Fruit fly (Drosophila melanogaster) whole organism, prepupa: ENCODE results near the gene CG13071.

Source experiments
- CG10631 ChIP-seq: fragments of 200-800 bp; sonication (Bioruptor generic); optimal IDR thresholded peaks from 2 replicates; lab custom pipeline; 2016; ENCODE audit warnings: missing biosample characterization, missing genetic modification characterization
- CG10669 ChIP-seq: fragments of 200-800 bp; sonication (Bioruptor generic); optimal IDR thresholded peaks from 3 replicates; lab custom pipeline; 2018; ENCODE audit warnings: missing biosample characterization, mild to moderate bottlenecking, missing genetic modification characterization, moderate library complexity
- CG11902 ChIP-seq: fragments of 200-800 bp; sonication (Bioruptor generic); optimal IDR thresholded peaks from 3 replicates; lab custom pipeline; 2016; ENCODE audit warnings: missing biosample characterization, missing genetic modification characterization
- CG15336 ChIP-seq: fragments of 200-800 bp; sonication (Bioruptor generic); IDR thresholded peaks from 2 replicates; pipeline ENCODE4 v1.3.6; 2022; ENCODE audit warnings: missing biosample characterization, missing genetic modification characterization
- CG1621 ChIP-seq: fragments of 200-800 bp; sonication (Bioruptor generic); optimal IDR thresholded peaks from 3 replicates; lab custom pipeline; 2018; ENCODE audit warnings: missing biosample characterization, mild to moderate bottlenecking, missing genetic modification characterization
- CG16779 ChIP-seq: fragments of 200-800 bp; sonication (Bioruptor generic); optimal IDR thresholded peaks from 3 replicates; lab custom pipeline; 2017; ENCODE audit warnings: missing biosample characterization, mild to moderate bottlenecking, missing genetic modification characterization
- CG3032 ChIP-seq: fragments of 200-800 bp; optimal IDR thresholded peaks from 2 replicates; lab custom pipeline; 2019; ENCODE audit warnings: missing biosample characterization, mild to moderate bottlenecking, missing genetic modification characterization, moderate library complexity
- CG31627 ChIP-seq: fragments of 200-800 bp; sonication (Bioruptor generic); optimal IDR thresholded peaks from 3 replicates; lab custom pipeline; 2016; ENCODE audit warnings: missing biosample characterization, missing genetic modification characterization
- CG32006 ChIP-seq: fragments of 200-800 bp; sonication (Bioruptor generic); optimal IDR thresholded peaks from 3 replicates; lab custom pipeline; 2017; ENCODE audit warnings: missing biosample characterization, mild to moderate bottlenecking, missing genetic modification characterization
- CG34406 ChIP-seq: fragments of 200-800 bp; sonication (Bioruptor generic); optimal IDR thresholded peaks from 3 replicates; lab custom pipeline; 2016; ENCODE audit warnings: missing biosample characterization, missing genetic modification characterization
- CG3919 ChIP-seq: fragments of 200-800 bp; sonication (Bioruptor generic); optimal IDR thresholded peaks from 3 replicates; lab custom pipeline; 2016; ENCODE audit warnings: missing biosample characterization, missing genetic modification characterization
- CG4318 ChIP-seq: fragments of 200-800 bp; sonication (Bioruptor generic); optimal IDR thresholded peaks from 3 replicates; lab custom pipeline; 2017; ENCODE audit warnings: missing biosample characterization, mild to moderate bottlenecking, missing genetic modification characterization
- CG6276 ChIP-seq: fragments of 200-800 bp; sonication (Bioruptor generic); optimal IDR thresholded peaks from 2 replicates; lab custom pipeline; 2017; ENCODE audit warnings: missing biosample characterization, mild to moderate bottlenecking, missing genetic modification characterization
- CG6792 ChIP-seq: fragments of 200-800 bp; sonication (Bioruptor generic); optimal IDR thresholded peaks from 3 replicates; lab custom pipeline; 2016; ENCODE audit warnings: missing biosample characterization, missing genetic modification characterization
- CG6808 ChIP-seq: fragments of 200-800 bp; sonication (Bioruptor generic); optimal IDR thresholded peaks from 3 replicates; lab custom pipeline; 2017; ENCODE audit warnings: missing biosample characterization, missing genetic modification characterization, mild to moderate bottlenecking, moderate library complexity, missing genetic modification reagents
- CG6854 ChIP-seq: fragments of 200-800 bp; sonication (Bioruptor generic); optimal IDR thresholded peaks from 2 replicates; lab custom pipeline; 2017; ENCODE audit warnings: missing biosample characterization, mild to moderate bottlenecking, missing genetic modification characterization
- CG7368 ChIP-seq: fragments of 200-800 bp; sonication (Bioruptor generic); optimal IDR thresholded peaks from 3 replicates; lab custom pipeline; 2016; ENCODE audit warnings: missing biosample characterization, missing genetic modification characterization
- CG8119 ChIP-seq: fragments of 200-800 bp; sonication (Bioruptor generic); IDR thresholded peaks from 3 replicates; pipeline ENCODE4 v1.3.6; 2022; ENCODE audit warnings: missing biosample characterization, missing genetic modification characterization
- CG8319 ChIP-seq: fragments of 200-800 bp; sonication (Bioruptor generic); optimal IDR thresholded peaks from 3 replicates; lab custom pipeline; 2016; ENCODE audit warnings: missing biosample characterization, missing genetic modification characterization
- CG8632 ChIP-seq: fragments of 200-800 bp; sonication (Bioruptor generic); optimal IDR thresholded peaks from 3 replicates; lab custom pipeline; 2016; ENCODE audit warnings: missing biosample characterization, missing genetic modification characterization
- CG9139 ChIP-seq: fragments of 200-800 bp; sonication (Bioruptor generic); optimal IDR thresholded peaks from 3 replicates; lab custom pipeline; 2017; ENCODE audit warnings: missing biosample characterization, mild to moderate bottlenecking, missing genetic modification characterization
- Eip78C ChIP-seq: fragments of 200-800 bp; sonication (Bioruptor generic); peaks from one replicate; lab custom pipeline; 2016; ENCODE audit warnings: missing biosample characterization, missing genetic modification characterization
- Eip93F ChIP-seq: fragments of 200-800 bp; sonication (Bioruptor generic); optimal IDR thresholded peaks from 2 replicates; lab custom pipeline; 2016; ENCODE audit warnings: missing biosample characterization, mild to moderate bottlenecking, missing genetic modification characterization
- Ets21C ChIP-seq: fragments of 200-800 bp; sonication (Bioruptor generic); optimal IDR thresholded peaks from 3 replicates; lab custom pipeline; 2016; ENCODE audit warnings: missing biosample characterization, missing genetic modification characterization
- Ets96B ChIP-seq: fragments of 200-800 bp; optimal IDR thresholded peaks from 2 replicates; lab custom pipeline; 2019; ENCODE audit warnings: missing biosample characterization, mild to moderate bottlenecking, missing genetic modification characterization, moderate library complexity
- Hr38 ChIP-seq: sonication (Bioruptor generic); optimal IDR thresholded peaks from 2 replicates; lab custom pipeline; 2016; ENCODE audit warnings: missing biosample characterization, missing genetic modification characterization
- Hr4 ChIP-seq: fragments of 200-800 bp; sonication (Bioruptor generic); optimal IDR thresholded peaks from 3 replicates; lab custom pipeline; 2016; ENCODE audit warnings: missing biosample characterization, missing genetic modification characterization
- Lpt ChIP-seq: fragments of 200-800 bp; sonication (Bioruptor generic); optimal IDR thresholded peaks from 3 replicates; lab custom pipeline; 2016; ENCODE audit warnings: missing biosample characterization, missing genetic modification characterization
- Smox ChIP-seq: fragments of 200-800 bp; sonication (Bioruptor generic); optimal IDR thresholded peaks from 3 replicates; lab custom pipeline; 2016; ENCODE audit warnings: missing biosample characterization, missing genetic modification characterization
- Sox14 ChIP-seq: fragments of 200-800 bp; sonication (Bioruptor generic); optimal IDR thresholded peaks from 3 replicates; lab custom pipeline; 2016; ENCODE audit warnings: missing biosample characterization, missing genetic modification characterization
- Sox15 ChIP-seq: fragments of 200-800 bp; sonication (Bioruptor generic); optimal IDR thresholded peaks from 3 replicates; lab custom pipeline; 2016; ENCODE audit warnings: missing biosample characterization, missing genetic modification characterization
- achi ChIP-seq: fragments of 200-800 bp; sonication (Bioruptor generic); optimal IDR thresholded peaks from 3 replicates; lab custom pipeline; 2016; ENCODE audit warnings: missing biosample characterization, missing genetic modification characterization
- acj6 ChIP-seq: fragments of 200-800 bp; sonication (Bioruptor generic); optimal IDR thresholded peaks from 3 replicates; lab custom pipeline; 2016; ENCODE audit warnings: missing biosample characterization, missing genetic modification characterization
- cyc ChIP-seq: fragments of 200-800 bp; sonication (Bioruptor generic); optimal IDR thresholded peaks from 3 replicates; lab custom pipeline; 2016; ENCODE audit warnings: missing biosample characterization, missing genetic modification characterization
- dsx ChIP-seq: fragments of 200-800 bp; optimal IDR thresholded peaks from 3 replicates; lab custom pipeline; 2019; ENCODE audit warnings: missing biosample characterization, mild to moderate bottlenecking, missing genetic modification characterization, moderate library complexity; ENCODE audit not compliant: poor library complexity, severe bottlenecking
- esn ChIP-seq: fragments of 200-800 bp; sonication (Bioruptor generic); optimal IDR thresholded peaks from 2 replicates; lab custom pipeline; 2016; ENCODE audit warnings: missing biosample characterization, mild to moderate bottlenecking, missing genetic modification characterization, moderate library complexity
- fkh ChIP-seq: fragments of 200-800 bp; sonication (Bioruptor generic); optimal IDR thresholded peaks from 3 replicates; lab custom pipeline; 2017; ENCODE audit warnings: missing biosample characterization, mild to moderate bottlenecking, missing genetic modification characterization, moderate library complexity
- lz ChIP-seq: fragments of 200-800 bp; sonication (Bioruptor generic); optimal IDR thresholded peaks from 3 replicates; lab custom pipeline; 2016; ENCODE audit warnings: missing biosample characterization, missing genetic modification characterization
- spab ChIP-seq: fragments of 200-800 bp; sonication (Bioruptor generic); optimal IDR thresholded peaks from 2 replicates; lab custom pipeline; 2017; ENCODE audit warnings: missing biosample characterization, mild to moderate bottlenecking, missing genetic modification characterization, missing genetic modification reagents
- ss ChIP-seq, 2 experiments: fragments of 200-800 bp; sonication (Bioruptor generic); optimal IDR thresholded peaks; 2 replicates in 1 of 2; 3 replicates in 1 of 2; lab custom pipeline; 2017 to 2018; ENCODE audit warnings: mild to moderate bottlenecking in 2 of 2, missing biosample characterization in 2 of 2, missing genetic modification characterization in 2 of 2, moderate library complexity in 1 of 2
- svp ChIP-seq: fragments of 200-800 bp; sonication (Bioruptor generic); peaks from one replicate; lab custom pipeline; 2016; ENCODE audit warnings: missing biosample characterization, missing genetic modification characterization

The CG13071 gene

DNA sequence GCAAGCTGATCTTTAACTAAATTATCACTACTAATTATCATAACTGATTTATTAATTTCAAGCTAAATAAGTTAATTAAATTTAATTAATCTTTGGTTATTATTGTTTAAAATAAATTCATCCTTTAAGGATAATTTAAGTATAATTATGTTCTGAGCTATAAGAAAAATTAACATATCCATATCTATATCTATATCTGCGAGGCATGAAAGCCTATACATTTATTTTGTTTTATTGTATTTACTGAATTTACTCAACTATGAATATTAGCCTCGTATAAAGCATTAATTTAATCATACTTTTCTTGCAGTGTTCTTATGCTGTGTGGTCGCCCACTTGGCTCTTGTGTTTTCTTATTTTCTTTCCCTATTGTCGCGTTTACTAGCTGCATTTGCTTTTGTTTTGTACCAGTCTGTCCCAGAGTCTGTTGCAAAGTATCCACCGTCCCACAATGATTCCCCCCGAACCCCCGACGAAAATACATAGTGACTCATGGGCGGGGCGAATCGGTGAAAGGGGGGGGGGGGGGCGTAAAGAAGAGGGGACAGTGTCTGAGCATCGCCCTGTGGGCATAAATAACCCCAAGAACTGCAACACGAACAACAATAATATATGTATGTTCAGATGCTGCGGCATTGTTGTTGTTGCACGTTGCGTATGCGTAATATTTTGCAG is 47.9 kb upstream of the CG13071 start (continued):
- TF ChIP-seq CG15336 (GFP tag; lab: Robert Waterston, UW) (peak; percentile 22; the same call in 1 of the 2 replicates), svp (peak; percentile 57), CG6808 (GFP tag; lab: Kevin White, UChicago) (peak; percentile 35), esn (no peak), CG32006 (peak; percentile 15), ss (GFP tag; optimal IDR thresholded peaks at IDR 0.05; lab: Kevin White, UChicago) (peak; percentile 49 to 72), CG8632 (GFP tag; lab: Kevin White, UChicago) (no peak), CG8319 (GFP tag; lab: Kevin White, UChicago) (no peak), CG9139 (GFP tag; lab: Kevin White, UChicago) (peak; percentile 21), CG1621 (tag; lab: Kevin White, UChicago) (peak; percentile 30), CG16779 (tag; lab: Kevin White, UChicago) (no peak)

DNA sequence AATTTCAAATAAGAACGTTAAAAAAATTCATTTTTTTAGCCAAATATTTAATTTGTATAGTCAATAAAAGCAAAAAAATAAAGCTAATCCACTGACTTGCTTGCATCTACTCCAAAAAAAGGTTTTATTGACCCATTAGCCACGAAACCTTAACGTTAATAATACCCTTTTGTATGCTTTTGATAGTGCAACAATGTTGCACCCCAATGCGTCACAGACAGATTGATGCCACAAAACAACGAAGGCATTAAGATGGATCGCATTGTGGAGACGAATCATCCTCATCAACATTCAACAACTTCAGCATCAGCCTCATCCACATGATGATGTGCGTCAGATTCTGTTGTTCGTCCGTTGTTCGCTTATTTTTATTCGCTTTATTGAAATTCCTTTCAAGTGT is 47.1 kb upstream of the CG13071 start:
- TF ChIP-seq dsx (GFP tag; lab: Kevin White, UChicago) (peak; percentile 98), spab (GFP tag; lab: Kevin White, UChicago) (no peak), Eip78C (peak; percentile 45)

DNA sequence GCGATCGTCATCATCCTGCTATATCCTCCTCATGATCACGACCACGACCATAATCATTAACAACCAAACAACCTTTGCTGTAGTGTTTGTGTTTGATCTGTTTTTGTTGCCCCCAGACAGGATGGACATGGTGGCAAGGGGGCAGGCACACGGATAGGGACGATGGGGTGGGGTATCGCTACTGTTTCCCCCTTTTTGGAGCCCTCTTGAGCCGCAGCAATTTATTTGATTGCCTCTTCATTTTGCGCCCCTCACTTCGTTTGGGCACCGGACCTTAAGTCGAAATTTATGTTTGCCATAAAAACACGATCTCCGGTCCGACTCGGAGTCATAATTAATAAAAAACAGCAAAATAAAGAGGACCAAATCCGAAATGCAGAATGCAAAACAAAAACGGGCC is 46.7 kb upstream of the CG13071 start:
- TF ChIP-seq CG3919 (GFP tag; lab: Kevin White, UChicago): no peak
- TF ChIP-seq Smox (GFP tag; lab: Kevin White, UChicago): no peak
- TF ChIP-seq CG11902 (GFP tag; lab: Kevin White, UChicago): no peak
- TF ChIP-seq dsx (GFP tag; lab: Kevin White, UChicago): peak; percentile 73
- no peak for TF ChIP-seq Lpt (GFP tag; lab: Kevin White, UChicago)
- peak in 1 of 2 experiments; percentile 5 for TF ChIP-seq ss (GFP tag; optimal IDR thresholded peaks at IDR 0.05; lab: Kevin White, UChicago)
- TF ChIP-seq svp: peak; percentile 42
- TF ChIP-seq acj6 (GFP tag; lab: Kevin White, UChicago): no peak
- no peak for TF ChIP-seq Sox15
- TF ChIP-seq achi (GFP tag; lab: Kevin White, UChicago): no peak
- TF ChIP-seq CG8632 (GFP tag; lab: Kevin White, UChicago): no peak
- no peak for TF ChIP-seq CG10631 (GFP tag; lab: Kevin White, UChicago)

DNA sequence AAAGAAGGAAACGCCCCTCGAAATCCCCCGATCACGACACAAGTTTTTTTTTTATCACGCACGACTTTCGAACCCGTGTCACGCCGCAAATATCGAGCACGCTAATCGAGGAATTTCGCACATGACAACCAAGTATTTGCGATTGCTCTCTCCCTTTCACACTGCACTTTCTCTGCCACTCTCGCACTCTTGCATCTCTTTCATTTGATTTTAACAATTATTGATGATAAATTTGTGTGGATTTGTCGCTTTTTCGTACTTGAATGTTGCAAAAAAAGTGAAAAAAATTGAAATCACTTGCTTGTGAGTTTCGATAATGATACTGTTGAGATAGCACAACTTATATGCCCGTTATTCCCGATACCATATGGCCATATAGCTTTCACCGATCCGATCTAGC is 45.3 kb upstream of the CG13071 start, which contains the start of gene CG13073:
Gene CG13073, minus strand, starts transcription at position 101 of the 400 bp plus-strand sequence.
- TF ChIP-seq Eip78C (peak; percentile 35), CG6792 (GFP tag; lab: Kevin White, UChicago) (no peak)

DNA sequence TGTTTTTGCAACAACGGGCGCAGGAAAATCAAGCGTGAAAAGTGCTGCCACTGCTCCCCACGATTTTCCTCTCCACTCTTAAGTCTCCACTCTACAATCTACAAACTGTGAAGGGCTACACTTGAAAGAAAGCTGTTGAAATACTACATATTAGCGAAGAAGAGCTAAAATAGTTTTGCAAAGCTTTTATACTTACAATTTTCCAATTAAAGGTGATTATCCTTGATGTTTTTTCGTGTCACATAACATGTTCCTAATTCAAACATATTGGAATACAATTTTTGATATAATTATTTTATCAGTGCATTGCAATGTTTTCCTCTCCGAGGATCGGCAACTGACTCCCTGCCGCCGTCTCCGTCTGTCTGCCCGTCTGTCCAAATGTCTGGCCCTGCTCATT is 44.6 kb upstream of the CG13071 start:
- no peak for TF ChIP-seq Hr38 (GFP tag; lab: Kevin White, UChicago)
- TF ChIP-seq CG8119: peak; percentile 79
- peak; percentile 37 for TF ChIP-seq CG6808 (GFP tag; lab: Kevin White, UChicago)
- TF ChIP-seq CG8319 (GFP tag; lab: Kevin White, UChicago): peak; percentile 23
- TF ChIP-seq CG34406 (GFP tag; lab: Kevin White, UChicago): peak; percentile 5
- no peak for TF ChIP-seq Eip93F (GFP tag; lab: Kevin White, UChicago)
- TF ChIP-seq CG4318 (GFP tag; lab: Kevin White, UChicago): peak; percentile 43
- TF ChIP-seq Sox14 (GFP tag; lab: Kevin White, UChicago): peak; percentile 56
- TF ChIP-seq Hr4 (GFP tag; lab: Kevin White, UChicago): peak; percentile 84
- peak; percentile 92 for TF ChIP-seq Eip78C
- TF ChIP-seq esn: peak; percentile 10
- TF ChIP-seq CG6854 (GFP tag; lab: Kevin White, UChicago): no peak
- no peak for TF ChIP-seq Ets21C
- TF ChIP-seq CG31627 (GFP tag; lab: Kevin White, UChicago): no peak
- no peak for TF ChIP-seq fkh
- TF ChIP-seq CG15336 (GFP tag; lab: Robert Waterston, UW): peak; percentile 84
- TF ChIP-seq CG9139 (GFP tag; lab: Kevin White, UChicago): no peak
- TF ChIP-seq CG10669 (GFP tag; lab: Kevin White, UChicago): peak; percentile 38
- TF ChIP-seq dsx (GFP tag; lab: Kevin White, UChicago): peak; percentile 31
- TF ChIP-seq CG3032 (tag; lab: Kevin White, UChicago): peak; percentile 9
- TF ChIP-seq CG6276: peak; percentile 20
- no peak for TF ChIP-seq CG8632 (GFP tag; lab: Kevin White, UChicago)
- TF ChIP-seq Ets96B (tag; lab: Kevin White, UChicago): peak; percentile 40
- peak; percentile 11 for TF ChIP-seq lz (GFP tag; lab: Kevin White, UChicago)
- TF ChIP-seq cyc: peak; percentile 21
- no peak for TF ChIP-seq CG7368 (GFP tag; lab: Kevin White, UChicago)
